Fruit fly (Drosophila melanogaster) Kc167 (cell line): ENCODE data around the gene CG2003.

ENCODE experiments used
- Myc ChIP-seq: fragments of >200 bp; optimal IDR thresholded peaks from 2 replicates; lab custom pipeline; 2017; ENCODE audit warnings: missing external identifiers
- Sin3A ChIP-seq: fragments of >200 bp; optimal IDR thresholded peaks from 2 replicates; lab custom pipeline; 2018; ENCODE audit warnings: missing external identifiers
- h ChIP-seq: fragments of >200 bp; optimal IDR thresholded peaks from 3 replicates; lab custom pipeline; 2018; ENCODE audit warnings: missing external identifiers
- psq ChIP-seq: fragments of >200 bp; optimal IDR thresholded peaks from 2 replicates; lab custom pipeline; 2017; ENCODE audit warnings: missing external identifiers

DNA sequence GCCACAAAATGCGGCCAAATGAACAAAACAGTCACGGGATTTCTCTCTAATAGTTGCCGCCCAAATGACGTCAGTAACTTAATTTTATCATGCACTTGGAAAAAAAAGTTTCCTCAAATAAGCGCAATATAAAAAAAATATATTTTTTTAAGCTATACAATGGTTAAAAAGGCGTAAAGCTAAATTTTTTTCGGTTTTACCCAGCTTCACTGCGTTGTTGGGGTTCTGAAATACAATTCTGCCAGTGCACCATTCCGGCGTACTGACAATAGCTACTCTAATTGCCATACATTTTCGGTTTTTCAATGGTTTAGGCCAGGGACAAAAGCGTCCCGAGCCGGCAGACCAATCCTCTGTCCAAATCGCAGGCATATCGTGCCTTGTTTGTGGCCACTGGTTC, 55.0 kb downstream of the CG2003 start:
- TF ChIP-seq psq (lab: Kevin White, UChicago) (no peak), Sin3A (lab: Kevin White, UChicago) (no peak), h (lab: Kevin White, UChicago) (no peak), Myc (no peak)
